Worm (Caenorhabditis elegans): ENCODE results near the gene tbx-35.

DNA sequence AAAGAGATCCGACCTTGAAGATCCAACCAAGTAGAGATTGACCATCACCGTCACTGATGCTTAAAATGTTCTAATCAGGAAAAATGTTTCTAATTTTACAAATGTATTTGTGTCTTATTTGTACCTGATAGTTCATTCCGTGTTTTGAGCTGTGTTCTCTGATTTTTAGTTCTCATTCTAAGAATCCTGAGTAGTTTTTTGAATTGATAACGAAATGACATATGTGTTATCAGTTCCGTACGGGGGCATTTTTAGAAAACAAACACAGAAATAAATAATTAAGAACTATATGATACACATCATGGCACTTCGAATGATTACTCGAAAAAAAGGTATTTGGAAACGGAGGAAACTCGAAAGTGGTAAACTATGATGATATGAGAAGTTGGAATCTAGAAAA, 30.3 kb upstream of the tbx-35 start:
- no peak for TF ChIP-seq ham-2 (GFP tag; optimal IDR thresholded peaks at IDR 0.05)
- TF ChIP-seq unc-62 (GFP tag; optimal IDR thresholded peaks at IDR 0.05) = no peak
- TF ChIP-seq lin-13 (tag; optimal IDR thresholded peaks at IDR 0.05) = no peak
- no peak for TF ChIP-seq M03D4.4 (tag; optimal IDR thresholded peaks at IDR 0.05)
- TF ChIP-seq snpc-4 (tag; optimal IDR thresholded peaks at IDR 0.05) = no peak
- no peak for TF ChIP-seq blmp-1 (tag; optimal IDR thresholded peaks at IDR 0.05)
- TF ChIP-seq nhr-28 (tag; optimal IDR thresholded peaks at IDR 0.05) = no peak
- no peak for TF ChIP-seq nhr-12 (tag; optimal IDR thresholded peaks at IDR 0.05)
- no peak for TF ChIP-seq ces-1 (GFP tag; optimal IDR thresholded peaks at IDR 0.05)
- TF ChIP-seq nhr-76 (tag; optimal IDR thresholded peaks at IDR 0.05) = no peak
- no peak for TF ChIP-seq ceh-39 (tag; optimal IDR thresholded peaks at IDR 0.05)
- TF ChIP-seq mls-2 (tag; optimal IDR thresholded peaks at IDR 0.05) = no peak

All from whole organism, mixed stage, embryonic.